Fruit fly (Drosophila melanogaster): ENCODE data around the gene CheA7a.

DNA sequence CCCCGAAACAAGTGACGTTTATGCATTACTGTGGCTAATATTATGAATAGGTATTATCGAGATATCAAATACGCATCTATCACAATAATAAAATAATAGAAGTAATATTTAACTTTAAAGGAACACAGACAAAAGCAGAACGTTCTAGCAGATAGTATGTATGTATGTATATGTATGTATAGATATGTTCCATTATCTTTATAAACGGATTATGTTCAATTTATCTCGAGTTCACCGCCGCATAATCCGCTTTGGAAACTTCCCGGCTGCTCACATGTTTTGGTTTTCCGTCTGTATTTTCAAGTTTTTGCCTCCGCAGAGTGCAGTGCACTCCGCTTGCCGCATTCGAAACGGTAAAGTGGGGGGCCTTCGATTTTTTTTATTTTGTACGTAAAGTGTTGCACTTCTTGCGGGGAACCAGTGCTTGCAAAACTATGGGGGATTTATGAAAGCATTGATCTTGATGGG, 42.4 kb upstream of the CheA7a start:
- peak; percentile 83 for TF ChIP-seq Eip75B (GFP tag; optimal IDR thresholded peaks at IDR 0.05)
- peak; percentile 75 for TF ChIP-seq eg (GFP tag; IDR thresholded peaks at IDR 0.05)
- peak; percentile 11 for TF ChIP-seq Hr39 (GFP tag; optimal IDR thresholded peaks at IDR 0.05)
- peak; percentile 93 for TF ChIP-seq Eip78C (GFP tag)
- peak; percentile 51 for TF ChIP-seq CG7368 (GFP tag; optimal IDR thresholded peaks at IDR 0.05)
- TF ChIP-seq Gug (GFP tag; IDR thresholded peaks at IDR 0.05), result peak; percentile 37; the same call in 1 of the 2 replicates
- TF ChIP-seq fd59A (GFP tag; optimal IDR thresholded peaks at IDR 0.05), result peak; percentile 52
- peak; percentile 59 for TF ChIP-seq CG10631 (GFP tag; optimal IDR thresholded peaks at IDR 0.05)
- TF ChIP-seq CG11294 (GFP tag; IDR thresholded peaks at IDR 0.05), result peak; percentile 40; the same call in 1 of the 2 replicates
- TF ChIP-seq Hr38 (GFP tag; optimal IDR thresholded peaks at IDR 0.05), result no peak
- TF ChIP-seq CG6276 (GFP tag; optimal IDR thresholded peaks at IDR 0.05), result peak; percentile 50
- peak; percentile 79 for TF ChIP-seq CG16779 (tag; optimal IDR thresholded peaks at IDR 0.05)
- peak; percentile 63 for TF ChIP-seq OdsH (GFP tag; optimal IDR thresholded peaks at IDR 0.05)
